Fruit fly (Drosophila melanogaster) whole organism, embryonic: ENCODE measurements around the gene RfC3.

Source experiments
- Adf1 ChIP-seq: fragments of 200-800 bp; sonication (Bioruptor generic); IDR thresholded peaks from 2 replicates; pipeline ENCODE4 v1.3.6; 2022; ENCODE audit warnings: missing biosample characterization, missing genetic modification characterization
- Aef1 ChIP-seq: fragments of 200-800 bp; sonication (Bioruptor generic); IDR thresholded peaks from 3 replicates; pipeline ENCODE4 v1.3.6; 2022; ENCODE audit warnings: missing biosample characterization, missing genetic modification characterization
- Atf6 ChIP-seq: fragments of 200-800 bp; sonication (Bioruptor generic); IDR thresholded peaks from 2 replicates; pipeline ENCODE4 v1.3.6; 2022; ENCODE audit warnings: missing biosample characterization, missing genetic modification characterization
- Awh ChIP-seq: fragments of 200-800 bp; sonication (Bioruptor generic); IDR thresholded peaks from 2 replicates; pipeline ENCODE4, ENCODE4 v1.3.6; 2022; ENCODE audit warnings: missing biosample characterization, missing genetic modification characterization
- CG10565 ChIP-seq: fragments of 200-800 bp; sonication (Bioruptor generic); optimal IDR thresholded peaks from 3 replicates; lab custom pipeline; 2016; ENCODE audit warnings: missing biosample characterization, mild to moderate bottlenecking, missing genetic modification characterization
- CG10959 ChIP-seq: fragments of 200-800 bp; sonication (Bioruptor generic); IDR thresholded peaks from 2 replicates; pipeline ENCODE4 v1.3.6; 2022; ENCODE audit warnings: missing biosample characterization, missing genetic modification characterization
- CG11456 ChIP-seq: fragments of 200-800 bp; sonication (Bioruptor generic); IDR thresholded peaks from 3 replicates; pipeline ENCODE4 v1.3.6; 2022; ENCODE audit warnings: missing biosample characterization, missing genetic modification characterization
- CG11696 ChIP-seq: fragments of 200-800 bp; sonication (Bioruptor generic); IDR thresholded peaks from 2 replicates; pipeline ENCODE4 v1.3.6; 2022; ENCODE audit warnings: missing biosample characterization, missing genetic modification characterization
- CG12769 ChIP-seq: fragments of 200-800 bp; sonication (Bioruptor generic); optimal IDR thresholded peaks from 2 replicates; lab custom pipeline; 2019; ENCODE audit warnings: missing biosample characterization, mild to moderate bottlenecking, missing genetic modification characterization, moderate library complexity
- CG14710 ChIP-seq: fragments of 200-800 bp; sonication (Bioruptor generic); optimal IDR thresholded peaks from 3 replicates; lab custom pipeline; 2019; ENCODE audit warnings: missing biosample characterization, mild to moderate bottlenecking, missing genetic modification characterization, moderate library complexity
- CG14860 ChIP-seq: fragments of 200-800 bp; sonication (Bioruptor generic); IDR thresholded peaks from 3 replicates; pipeline ENCODE4 v1.3.6; 2022; ENCODE audit warnings: missing biosample characterization, missing genetic modification characterization; ENCODE audit not compliant: partially characterized antibody
- CG15601 ChIP-seq: fragments of 200-800 bp; sonication (Bioruptor generic); optimal IDR thresholded peaks from 3 replicates; lab custom pipeline; 2019; ENCODE audit warnings: missing biosample characterization, mild to moderate bottlenecking, missing genetic modification characterization, moderate library complexity
- CG15696 ChIP-seq: fragments of 200-800 bp; sonication (Bioruptor generic); optimal IDR thresholded peaks from 2 replicates; lab custom pipeline; 2019; ENCODE audit warnings: missing biosample characterization, mild to moderate bottlenecking, missing genetic modification characterization, moderate library complexity
- CG1603 ChIP-seq: fragments of 200-800 bp; sonication (Bioruptor generic); optimal IDR thresholded peaks from 2 replicates; lab custom pipeline; 2019; ENCODE audit warnings: missing biosample characterization, mild to moderate bottlenecking, missing genetic modification characterization, moderate library complexity
- CG17612 ChIP-seq: fragments of 200-800 bp; sonication (Bioruptor generic); IDR thresholded peaks from 2 replicates; pipeline ENCODE4 v1.3.6; 2022; ENCODE audit warnings: missing biosample characterization, missing genetic modification characterization
- CG18476 ChIP-seq: fragments of 200-800 bp; sonication (Bioruptor generic); optimal IDR thresholded peaks from 2 replicates; lab custom pipeline; 2016; ENCODE audit warnings: missing biosample characterization, mild to moderate bottlenecking, missing genetic modification characterization
- CG2116 ChIP-seq: fragments of 200-800 bp; sonication (Bioruptor generic); optimal IDR thresholded peaks from 3 replicates; lab custom pipeline; 2018; ENCODE audit warnings: missing biosample characterization, mild to moderate bottlenecking, missing genetic modification characterization
- CG33213 ChIP-seq: fragments of 200-800 bp; sonication (Bioruptor generic); optimal IDR thresholded peaks from 3 replicates; lab custom pipeline; 2016; ENCODE audit warnings: missing biosample characterization, missing genetic modification characterization
- CG4282 ChIP-seq: fragments of 200-800 bp; sonication (Bioruptor generic); optimal IDR thresholded peaks from 2 replicates; lab custom pipeline; 2016; ENCODE audit warnings: missing biosample characterization, missing genetic modification characterization
- CG4424 ChIP-seq: fragments of 200-800 bp; sonication (Bioruptor generic); optimal IDR thresholded peaks from 3 replicates; lab custom pipeline; 2016; ENCODE audit warnings: missing biosample characterization, missing genetic modification characterization
- CG6689 ChIP-seq: fragments of 200-800 bp; sonication (Bioruptor generic); IDR thresholded peaks from 2 replicates; pipeline ENCODE4 v1.3.6; 2022; ENCODE audit warnings: missing biosample characterization, missing genetic modification characterization
- CG6854 ChIP-seq: fragments of 200-800 bp; sonication (Bioruptor generic); optimal IDR thresholded peaks from 3 replicates; lab custom pipeline; 2017; ENCODE audit warnings: missing biosample characterization, mild to moderate bottlenecking, missing genetic modification characterization
- CG9797 ChIP-seq: fragments of 200-800 bp; sonication (Bioruptor generic); optimal IDR thresholded peaks from 3 replicates; lab custom pipeline; 2018; ENCODE audit warnings: missing biosample characterization, mild to moderate bottlenecking, missing genetic modification characterization
- D19B ChIP-seq: fragments of 200-800 bp; sonication (Bioruptor generic); optimal IDR thresholded peaks from 2 replicates; lab custom pipeline; 2017; ENCODE audit warnings: missing biosample characterization, mild to moderate bottlenecking, missing genetic modification characterization
- Dbx ChIP-seq: fragments of 200-800 bp; sonication (Bioruptor generic); IDR thresholded peaks from 3 replicates; pipeline ENCODE4 v1.3.6; 2022; ENCODE audit warnings: missing biosample characterization, missing genetic modification characterization
- Dip2 ChIP-seq: fragments of 200-800 bp; sonication (Bioruptor generic); IDR thresholded peaks from 2 replicates; pipeline ENCODE4 v1.3.6; 2022; ENCODE audit warnings: missing biosample characterization, missing genetic modification characterization
- Dref ChIP-seq: fragments of 200-800 bp; sonication (Bioruptor generic); IDR thresholded peaks from 2 replicates; pipeline ENCODE4 v1.3.6; 2022; ENCODE audit warnings: missing biosample characterization, missing genetic modification characterization
- Fer1 ChIP-seq: fragments of 200-800 bp; sonication (Bioruptor generic); optimal IDR thresholded peaks from 2 replicates; lab custom pipeline; 2017; ENCODE audit warnings: missing biosample characterization, mild to moderate bottlenecking, missing genetic modification characterization
- Hmx ChIP-seq: fragments of 200-800 bp; sonication (Bioruptor generic); optimal IDR thresholded peaks from 2 replicates; lab custom pipeline; 2016; ENCODE audit warnings: missing biosample characterization, missing genetic modification characterization
- Hr3 ChIP-seq: fragments of 200-800 bp; sonication (Bioruptor generic); optimal IDR thresholded peaks from 3 replicates; lab custom pipeline; 2016; ENCODE audit warnings: missing biosample characterization, missing genetic modification characterization
- MBD-R2 ChIP-seq: fragments of 200-800 bp; sonication (Bioruptor generic); IDR thresholded peaks from 2 replicates; pipeline ENCODE4 v1.3.6; 2022; ENCODE audit warnings: missing biosample characterization, missing genetic modification characterization
- Myb ChIP-seq: fragments of 200-800 bp; sonication (Bioruptor generic); optimal IDR thresholded peaks from 2 replicates; lab custom pipeline; 2016; ENCODE audit warnings: missing biosample characterization, missing genetic modification characterization
- Oaz ChIP-seq: fragments of 200-800 bp; sonication (Bioruptor generic); IDR thresholded peaks from 2 replicates; pipeline ENCODE4 v1.3.6; 2022; ENCODE audit warnings: missing biosample characterization, missing genetic modification characterization
- Oli ChIP-seq: fragments of 200-800 bp; sonication (Bioruptor generic); optimal IDR thresholded peaks from 2 replicates; lab custom pipeline; 2018; ENCODE audit warnings: missing biosample characterization, mild to moderate bottlenecking, missing genetic modification characterization, moderate library complexity
- Ravus ChIP-seq: fragments of 200-800 bp; sonication (Bioruptor generic); IDR thresholded peaks from 2 replicates; pipeline ENCODE4 v1.3.6; 2022; ENCODE audit warnings: missing biosample characterization, missing genetic modification characterization
- Scr ChIP-seq: fragments of 200-800 bp; sonication (Bioruptor generic); IDR thresholded peaks from 2 replicates; pipeline ENCODE4 v1.3.6; 2022; ENCODE audit warnings: missing biosample characterization, missing genetic modification characterization; ENCODE audit not compliant: partially characterized antibody
- Usf ChIP-seq: fragments of 200-800 bp; sonication (Bioruptor generic); optimal IDR thresholded peaks from 2 replicates; lab custom pipeline; 2017; ENCODE audit warnings: missing genotype, missing biosample characterization, missing genetic modification characterization
- bigmax ChIP-seq: fragments of 200-800 bp; sonication (Bioruptor generic); optimal IDR thresholded peaks from 2 replicates; lab custom pipeline; 2018; ENCODE audit warnings: missing biosample characterization, mild to moderate bottlenecking, missing genetic modification characterization
- dan ChIP-seq: fragments of 200-800 bp; sonication (Bioruptor generic); IDR thresholded peaks from 2 replicates; pipeline ENCODE4 v1.3.6; 2022; ENCODE audit warnings: missing biosample characterization, missing genetic modification characterization
- dimm ChIP-seq: fragments of 200-800 bp; sonication (Bioruptor generic); IDR thresholded peaks from 2 replicates; pipeline ENCODE4 v1.3.6; 2022; ENCODE audit warnings: missing biosample characterization, missing genetic modification characterization
- gsb-n ChIP-seq: fragments of 200-800 bp; sonication (Bioruptor generic); optimal IDR thresholded peaks from 3 replicates; lab custom pipeline; 2018; ENCODE audit warnings: missing biosample characterization, mild to moderate bottlenecking, missing genetic modification characterization
- her ChIP-seq: fragments of 200-800 bp; sonication (Bioruptor generic); optimal IDR thresholded peaks from 2 replicates; lab custom pipeline; 2016; ENCODE audit warnings: missing biosample characterization, missing genetic modification characterization
- ken ChIP-seq: fragments of 200-800 bp; sonication (Bioruptor generic); IDR thresholded peaks from 3 replicates; pipeline ENCODE4 v1.3.6; 2022; ENCODE audit warnings: missing biosample characterization, missing genetic modification characterization
- mam ChIP-seq: fragments of 200-800 bp; sonication (Bioruptor generic); optimal IDR thresholded peaks from 3 replicates; lab custom pipeline; 2016; ENCODE audit warnings: missing biosample characterization, missing genetic modification characterization
- schlank ChIP-seq: fragments of 200-800 bp; sonication (Bioruptor generic); optimal IDR thresholded peaks from 2 replicates; lab custom pipeline; 2018; ENCODE audit warnings: missing biosample characterization, mild to moderate bottlenecking, missing genetic modification characterization
- sna ChIP-seq: fragments of 200-800 bp; sonication (Bioruptor generic); IDR thresholded peaks from 2 replicates; pipeline ENCODE4 v1.3.6; 2022; ENCODE audit warnings: missing biosample characterization, missing genetic modification characterization; ENCODE audit not compliant: partially characterized antibody
- sqz ChIP-seq: fragments of 200-800 bp; sonication (Bioruptor generic); optimal IDR thresholded peaks from 3 replicates; lab custom pipeline; 2018; ENCODE audit warnings: missing biosample characterization, mild to moderate bottlenecking, missing genetic modification characterization
- tna ChIP-seq: fragments of 200-800 bp; sonication (Bioruptor generic); IDR thresholded peaks from 2 replicates; pipeline ENCODE4 v1.3.6; 2022; ENCODE audit warnings: missing biosample characterization, missing genetic modification characterization; ENCODE audit not compliant: partially characterized antibody
- vfl ChIP-seq: fragments of 200-800 bp; sonication (Bioruptor generic); optimal IDR thresholded peaks from 2 replicates; lab custom pipeline; 2016; ENCODE audit warnings: missing biosample characterization, missing genetic modification characterization

RfC3 gene

DNA sequence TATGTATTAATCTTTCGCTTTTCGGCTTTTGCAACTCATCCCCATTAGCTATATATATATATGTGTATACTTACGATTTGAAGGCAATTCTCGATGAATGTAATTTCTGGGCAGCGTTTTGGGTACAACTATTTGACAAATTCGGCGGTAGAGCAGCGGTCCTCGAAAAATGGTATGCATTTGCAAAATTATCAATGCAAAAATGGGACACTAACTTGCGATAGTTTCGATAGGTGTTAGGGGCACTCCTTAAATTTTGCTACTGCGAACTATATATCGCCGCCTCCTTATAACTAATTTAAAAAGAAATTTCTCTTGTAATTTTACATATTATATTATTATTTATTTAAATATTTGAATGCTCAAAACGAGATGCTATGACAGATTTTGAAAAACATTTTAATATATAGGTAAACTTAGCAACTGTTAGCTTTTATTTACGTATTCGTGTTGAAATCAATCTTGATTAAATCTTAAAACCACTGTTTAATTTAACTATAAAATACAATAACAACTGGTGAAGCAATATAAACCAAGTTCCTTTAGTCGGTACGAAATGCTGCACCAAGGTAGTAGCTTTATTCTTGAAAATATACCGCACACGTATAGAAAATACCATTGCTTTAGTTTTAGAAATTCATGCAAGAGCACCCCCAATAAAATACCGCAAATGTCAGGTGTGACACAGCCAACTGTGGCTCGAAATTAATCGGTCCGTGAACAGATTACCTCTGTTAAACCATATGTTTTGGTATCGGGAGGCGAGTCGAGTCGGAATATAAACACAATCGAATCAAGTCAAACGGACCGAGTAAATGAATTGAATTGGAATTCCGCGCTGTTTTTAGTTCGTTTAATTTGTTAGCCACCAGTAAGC is 5.5 kb upstream of the RfC3 start, which contains the start of the genes CG5355 and Klp31E (continued):
- TF ChIP-seq vfl (GFP tag; lab: Kevin White, UChicago) (peak; percentile 15), CG11456 (0 out of 3 replicates have a peak, but pooled peaks have one; percentile 42), Dref (GFP tag; lab: Robert Waterston, UW) (peak; percentile 65), CG1603 (peak; percentile 78), Oaz (GFP tag; lab: Robert Waterston, UW) (0 out of 2 replicates have a peak, but pooled peaks have one; percentile 46), CG33213 (peak; percentile 52), schlank (no peak), Fer1 (peak; percentile 34), CG4282 (GFP tag; lab: Kevin White, UChicago) (no peak), bigmax (GFP tag; lab: Kevin White, UChicago) (no peak), CG6854 (GFP tag; lab: Kevin White, UChicago) (no peak), CG14710 (tag; lab: Kevin White, UChicago) (peak; percentile 83), CG6689 (GFP tag; lab: Robert Waterston, UW) (peak; percentile 71), CG17612 (GFP tag; lab: Robert Waterston, UW) (no peak), dan (GFP tag; lab: Robert Waterston, UW) (no peak), CG18476 (GFP tag; lab: Kevin White, UChicago) (peak; percentile 33), gsb-n (no peak), CG10959 (GFP tag; lab: Robert Waterston, UW) (no peak), Dbx (GFP tag; lab: Robert Waterston, UW) (peak; percentile 58; the same call in 1 of the 3 replicates), Dip2 (GFP tag; lab: Robert Waterston, UW) (no peak), sqz (GFP tag; lab: Kevin White, UChicago) (no peak), Atf6 (peak; percentile 62), Usf (GFP tag; lab: Kevin White, UChicago) (peak; percentile 71), CG4424 (GFP tag; lab: Kevin White, UChicago) (peak; percentile 73), Awh (GFP tag; lab: Robert Waterston, UW) (no peak), Scr (GFP tag; lab: Robert Waterston, UW) (peak; percentile 81), Aef1 (GFP tag; lab: Robert Waterston, UW) (0 out of 3 replicates have a peak, but pooled peaks have one; percentile 26), her (GFP tag; lab: Kevin White, UChicago) (no peak), CG14860 (GFP tag; lab: Robert Waterston, UW) (peak; percentile 47; the same call in 1 of the 3 replicates), D19B (GFP tag; lab: Kevin White, UChicago) (peak; percentile 38), sna (GFP tag; lab: Robert Waterston, UW) (peak; percentile 75), tna (GFP tag; lab: Robert Waterston, UW) (no peak), CG11696 (peak; percentile 61; the same call in 1 of the 2 replicates), CG15601 (tag; lab: Kevin White, UChicago) (peak; percentile 73), CG15696 (tag; lab: Kevin White, UChicago) (peak; percentile 70), Myb (GFP tag; lab: Kevin White, UChicago) (peak; percentile 11), CG9797 (GFP tag; lab: Kevin White, UChicago) (peak; percentile 34), Oli (tag; lab: Kevin White, UChicago) (peak; percentile 75), CG12769 (tag; lab: Kevin White, UChicago) (peak; percentile 46), CG10565 (GFP tag; lab: Kevin White, UChicago) (no peak), Ravus (GFP tag; lab: Robert Waterston, UW) (no peak), Hr3 (peak; percentile 71), Hmx (GFP tag; lab: Kevin White, UChicago) (no peak), CG2116 (GFP tag; lab: Kevin White, UChicago) (peak; percentile 81), dimm (GFP tag; lab: Robert Waterston, UW) (no peak), mam (peak; percentile 57), Adf1 (GFP tag; lab: Robert Waterston, UW) (no peak), MBD-R2 (peak; percentile 72), ken (peak; percentile 52; the same call in 1 of the 3 replicates)
